Worm (Caenorhabditis elegans) whole organism, midembryonic: ENCODE results near the gene Y67D2.2.

Source experiments
- T22C8.4 ChIP-seq: fragments of 200-800 bp; sonication (Bioruptor generic); IDR thresholded peaks from 2 replicates; pipeline ENCODE4 v1.3.6; 2022; ENCODE audit warnings: missing genetic modification characterization, missing compliant biosample characterization
- cog-1 ChIP-seq: sonication (generic microtip); optimal IDR thresholded peaks from 2 replicates; lab custom pipeline; 2016; ENCODE audit warnings: missing genetic modification characterization, missing compliant biosample characterization
- flt-1 ChIP-seq: fragments of 200-800 bp; sonication (Bioruptor generic); IDR thresholded peaks from 2 replicates; pipeline ENCODE4 v1.3.6; 2022; ENCODE audit warnings: missing genetic modification characterization, missing compliant biosample characterization
- klf-2 ChIP-seq: fragments of 200-800 bp; sonication (Bioruptor generic); conservative IDR thresholded peaks from 2 replicates; pipeline ENCODE4 v1.3.6; 2022; ENCODE audit warnings: missing genetic modification reagents, missing genetic modification characterization, missing compliant biosample characterization
- med-1 ChIP-seq: sonication (generic microtip); optimal IDR thresholded peaks from 2 replicates; lab custom pipeline; 2017; ENCODE audit warnings: missing genetic modification characterization, mild to moderate bottlenecking, missing compliant biosample characterization, antibody characterized with exemption, missing genetic modification reagents; ENCODE audit not compliant: insufficient read depth
- ref-1 ChIP-seq: fragments of 200-800 bp; sonication (Bioruptor generic); conservative IDR thresholded peaks from 2 replicates; pipeline ENCODE4 v1.3.6; 2022; ENCODE audit warnings: missing genetic modification reagents, missing genetic modification characterization, missing compliant biosample characterization
- tab-1 ChIP-seq: fragments of 200-800 bp; sonication (Bioruptor generic); IDR thresholded peaks from 2 replicates; pipeline ENCODE4 v1.3.6; 2022; ENCODE audit warnings: missing genetic modification characterization, missing compliant biosample characterization
- ztf-23 ChIP-seq: fragments of 200-800 bp; sonication (Bioruptor generic); IDR thresholded peaks from 2 replicates; pipeline ENCODE4 v1.3.6; 2022; ENCODE audit warnings: missing genetic modification reagents, missing genetic modification characterization, missing compliant biosample characterization
- ztf-29 ChIP-seq: fragments of 200-800 bp; sonication (Bioruptor generic); IDR thresholded peaks from 2 replicates; pipeline ENCODE4 v1.3.6; 2022; ENCODE audit warnings: missing genetic modification reagents, missing genetic modification characterization, missing compliant biosample characterization

Gene Y67D2.2

ce11 chrIII:1614412-1614811 lies 55.8 kb downstream of the Y67D2.2 start:
- TF ChIP-seq T22C8.4: no peak
- no peak for TF ChIP-seq flt-1 (GFP tag; lab: Robert Waterston, UW)
- TF ChIP-seq ref-1 (GFP tag; lab: Robert Waterston, UW): no peak
- no peak for TF ChIP-seq klf-2
- TF ChIP-seq tab-1 (GFP tag; lab: Robert Waterston, UW): no peak
- TF ChIP-seq cog-1 (tag; lab: Kevin White, UChicago): no peak
- no peak for TF ChIP-seq med-1 (GFP tag; lab: Kevin White, UChicago)
- no peak for TF ChIP-seq ztf-23 (GFP tag; lab: Robert Waterston, UW)
- no peak for TF ChIP-seq ztf-29 (GFP tag; lab: Robert Waterston, UW)

- no peak for TF ChIP-seq ztf-29 (GFP tag; lab: Robert Waterston, UW)
- TF ChIP-seq T22C8.4: no peak
- TF ChIP-seq med-1 (GFP tag; lab: Kevin White, UChicago): no peak
- no peak for TF ChIP-seq klf-2
- TF ChIP-seq cog-1 (tag; lab: Kevin White, UChicago): no peak
- TF ChIP-seq flt-1 (GFP tag; lab: Robert Waterston, UW): no peak
- no peak for TF ChIP-seq ref-1 (GFP tag; lab: Robert Waterston, UW)
- TF ChIP-seq ztf-23 (GFP tag; lab: Robert Waterston, UW): no peak
- TF ChIP-seq tab-1 (GFP tag; lab: Robert Waterston, UW): no peak
These were observed 57.8 kb downstream of the Y67D2.2 start for ce11 chrIII:1616245-1617026.

- TF ChIP-seq cog-1 (tag; lab: Kevin White, UChicago) (no peak), T22C8.4 (peak; percentile 52; the same call in 1 of the 2 replicates)
These were observed 59.7 kb downstream of the Y67D2.2 start for ce11 chrIII:1618312-1618711.

ce11 chrIII:1618915-1619314 lies 60.3 kb downstream of the Y67D2.2 start, which contains the start of gene Y22D7AL.10:
Y22D7AL.10 (minus strand) TSS chrIII:1618929.
- peak; percentile 90 for TF ChIP-seq tab-1 (GFP tag; lab: Robert Waterston, UW)
- TF ChIP-seq klf-2: peak; percentile 83
- TF ChIP-seq ztf-23 (GFP tag; lab: Robert Waterston, UW): peak; percentile 89
- no peak for TF ChIP-seq ref-1 (GFP tag; lab: Robert Waterston, UW)
- peak; percentile 72 for TF ChIP-seq ztf-29 (GFP tag; lab: Robert Waterston, UW)
- peak; percentile 90 for TF ChIP-seq med-1 (GFP tag; lab: Kevin White, UChicago)
- TF ChIP-seq flt-1 (GFP tag; lab: Robert Waterston, UW): peak; percentile 93
- peak; percentile 90 for TF ChIP-seq cog-1 (tag; lab: Kevin White, UChicago)
- TF ChIP-seq T22C8.4: peak; percentile 61

ce11 chrIII:1619442-1619841 lies 60.8 kb downstream of the Y67D2.2 start, which contains the start of gene hsp-60:
hsp-60 (plus strand) TSS chrIII:1619742.
- no peak for TF ChIP-seq flt-1 (GFP tag; lab: Robert Waterston, UW)
- no peak for TF ChIP-seq ztf-23 (GFP tag; lab: Robert Waterston, UW)
- no peak for TF ChIP-seq klf-2
- no peak for TF ChIP-seq ref-1 (GFP tag; lab: Robert Waterston, UW)
- no peak for TF ChIP-seq cog-1 (tag; lab: Kevin White, UChicago)
- no peak for TF ChIP-seq tab-1 (GFP tag; lab: Robert Waterston, UW)
- TF ChIP-seq med-1 (GFP tag; lab: Kevin White, UChicago): no peak
- no peak for TF ChIP-seq T22C8.4
- TF ChIP-seq ztf-29 (GFP tag; lab: Robert Waterston, UW): no peak
